Worm (Caenorhabditis elegans): ENCODE measurements around the gene srap-1.

The srap-1 gene

DNA sequence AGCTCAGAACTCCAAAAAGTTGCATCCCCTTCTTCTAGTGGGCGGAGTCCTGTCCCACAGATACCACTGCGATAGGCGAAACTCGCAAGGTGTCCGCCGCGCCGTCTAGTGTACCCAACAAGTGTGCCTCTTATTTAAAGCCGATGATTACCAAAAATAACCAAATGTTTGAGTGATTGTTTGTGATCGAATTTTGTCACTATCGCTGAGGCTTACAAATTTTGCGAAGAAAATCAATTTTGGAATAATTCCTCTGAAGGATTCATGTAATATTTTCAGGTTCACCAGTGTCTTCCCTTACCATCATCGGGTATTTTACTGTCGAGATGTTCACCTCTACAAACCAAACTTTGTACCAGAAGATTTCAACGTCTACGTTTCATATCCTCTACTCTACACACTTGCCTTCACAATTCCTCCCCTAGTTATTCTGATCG is 21.0 kb downstream of the srap-1 start (continued):
- TF ChIP-seq nhr-77 (tag; optimal IDR thresholded peaks at IDR 0.05) = peak; percentile 77
- peak; percentile 91 for TF ChIP-seq nhr-47 (tag; optimal IDR thresholded peaks at IDR 0.05)
- peak; percentile 77 for TF ChIP-seq swsn-7 (tag; optimal IDR thresholded peaks at IDR 0.05)
- peak; percentile 49 for TF ChIP-seq lin-39 (tag; optimal IDR thresholded peaks at IDR 0.05)
- peak; percentile 76 for TF ChIP-seq aly-2 (tag; optimal IDR thresholded peaks at IDR 0.05)
- TF ChIP-seq fkh-4 (tag; optimal IDR thresholded peaks at IDR 0.05; ENCODE audit: borderline replicate concordance) = no peak
- peak; percentile 91 for TF ChIP-seq nhr-85 (tag)
- no peak for TF ChIP-seq sup-37 (GFP tag; optimal IDR thresholded peaks at IDR 0.05)
- peak; percentile 82 for TF ChIP-seq snu-23 (GFP tag; optimal IDR thresholded peaks at IDR 0.05)
- peak; percentile 96 for TF ChIP-seq ama-1 (optimal IDR thresholded peaks at IDR 0.05)
- TF ChIP-seq ceh-8 (GFP tag; optimal IDR thresholded peaks at IDR 0.05) = no peak
- TF ChIP-seq unc-86 (tag; optimal IDR thresholded peaks at IDR 0.05) = peak; percentile 50
- TF ChIP-seq grh-1 (GFP tag; IDR thresholded peaks at IDR 0.05) = peak; percentile 69
- no peak for TF ChIP-seq unc-62 (GFP tag; optimal IDR thresholded peaks at IDR 0.05)
- peak; percentile 52 for TF ChIP-seq lin-13 (GFP tag; optimal IDR thresholded peaks at IDR 0.05)
- TF ChIP-seq sptf-1 (tag; optimal IDR thresholded peaks at IDR 0.05) = no peak
- TF ChIP-seq alr-1 (tag; optimal IDR thresholded peaks at IDR 0.05; ENCODE audit: borderline replicate concordance) = no peak
- peak; percentile 40 for TF ChIP-seq jun-1 (tag; optimal IDR thresholded peaks at IDR 0.05)
- TF ChIP-seq nhr-12 (tag; optimal IDR thresholded peaks at IDR 0.05) = no peak
- TF ChIP-seq lin-15B (tag; optimal IDR thresholded peaks at IDR 0.05) = peak; percentile 36
- TF ChIP-seq nhr-90 (tag; optimal IDR thresholded peaks at IDR 0.05; ENCODE audit: poor library complexity) = peak; percentile 91
- peak; percentile 47 to 75 for TF ChIP-seq efl-1 (optimal IDR thresholded peaks at IDR 0.05)
- TF ChIP-seq efl-1 (GFP tag; optimal IDR thresholded peaks at IDR 0.05 in 1 of 2) = peak; percentile 45 to 97
- TF ChIP-seq lin-14 (GFP tag; optimal IDR thresholded peaks at IDR 0.05) = peak; percentile 81
- TF ChIP-seq C04F5.9 (tag; optimal IDR thresholded peaks at IDR 0.05) = peak; percentile 39
- TF ChIP-seq aha-1 (tag; optimal IDR thresholded peaks at IDR 0.05) = peak; percentile 11
- peak; percentile 57 to 81 (median 72) for TF ChIP-seq ceh-82 (tag; optimal IDR thresholded peaks at IDR 0.05)
- TF ChIP-seq rnt-1 (tag; optimal IDR thresholded peaks at IDR 0.05) = peak; percentile 93
- TF ChIP-seq nhr-237 (tag; optimal IDR thresholded peaks at IDR 0.05) = peak; percentile 23
- TF ChIP-seq zip-4 (GFP tag; optimal IDR thresholded peaks at IDR 0.05) = peak; percentile 45
- TF ChIP-seq lin-35 (GFP tag; optimal IDR thresholded peaks at IDR 0.05) = peak; percentile 47 to 73
- no peak for TF ChIP-seq tlp-1 (tag; optimal IDR thresholded peaks at IDR 0.05)

DNA sequence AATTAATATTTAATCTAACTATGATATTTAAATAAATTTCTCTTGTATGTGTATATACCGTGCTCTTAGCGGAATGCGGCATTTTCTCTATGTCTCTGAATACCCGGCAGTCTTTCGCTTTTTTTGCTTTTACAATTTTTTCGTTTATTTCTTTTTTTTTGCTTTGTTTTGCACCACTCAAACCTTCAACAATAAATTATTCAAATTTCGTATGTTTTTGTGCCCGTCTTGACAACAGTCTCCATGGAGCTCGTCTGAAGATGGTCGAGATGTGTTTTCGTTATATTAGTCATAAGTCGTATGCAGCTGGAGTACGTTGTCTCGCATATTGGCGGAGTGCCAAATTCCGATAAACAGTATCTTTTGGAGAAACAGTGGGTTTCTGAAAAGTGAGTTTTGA is 23.4 kb downstream of the srap-1 start, which contains the start of gene T06D8.2:
T06D8.2 (plus strand) TSS at position 301 of the 400 bp plus-strand sequence.
- TF ChIP-seq ama-1 (optimal IDR thresholded peaks at IDR 0.05) (no peak), rnt-1 (tag; optimal IDR thresholded peaks at IDR 0.05) (no peak), snu-23 (GFP tag; optimal IDR thresholded peaks at IDR 0.05) (no peak), C16A3.4 (tag; optimal IDR thresholded peaks at IDR 0.05) (no peak), mab-9 (GFP tag; IDR thresholded peaks at IDR 0.05) (no peak), ztf-4 (tag; optimal IDR thresholded peaks at IDR 0.05) (no peak), elt-2 (tag; optimal IDR thresholded peaks at IDR 0.05) (no peak), sup-37 (GFP tag; optimal IDR thresholded peaks at IDR 0.05) (no peak), hlh-17 (GFP tag; optimal IDR thresholded peaks at IDR 0.05; ENCODE audit: borderline replicate concordance) (no peak), tbx-2 (tag; optimal IDR thresholded peaks at IDR 0.05) (no peak), nhr-90 (tag; optimal IDR thresholded peaks at IDR 0.05; ENCODE audit: poor library complexity) (no peak), fkh-8 (tag; optimal IDR thresholded peaks at IDR 0.05) (no peak), vab-15 (tag; optimal IDR thresholded peaks at IDR 0.05) (no peak), sptf-1 (tag; optimal IDR thresholded peaks at IDR 0.05) (no peak), alr-1 (tag; optimal IDR thresholded peaks at IDR 0.05; ENCODE audit: borderline replicate concordance) (no peak), sox-4 (tag; optimal IDR thresholded peaks at IDR 0.05) (no peak)
